In genomic region chr2L:6648163-6648628, dm6 we compare ENCODE assay signal across 5 fruit fly cellular contexts.
TF ChIP-seq lines count a peak whose summit lies in the region.

No protein-coding gene starts in this region.

- TF ChIP-seq CTCF in whole organism, embryonic (GFP tag; optimal IDR thresholded peaks at IDR 0.05; lab: Kevin White, UChicago) = peak; percentile 61

TF ChIP-seq in whole organism, adult, 20 proteins besides CTCF, POLR2A, EP300 and RAD21 (continues in another document):
- TF ChIP-seq Mnt (GFP tag; optimal IDR thresholded peaks at IDR 0.05; lab: Kevin White, UChicago) (peak; percentile 83), Hr96 (GFP tag; optimal IDR thresholded peaks at IDR 0.05; lab: Kevin White, UChicago) (no peak), pad (GFP tag; optimal IDR thresholded peaks at IDR 0.05; lab: Kevin White, UChicago) (peak; percentile 78), toe (GFP tag; optimal IDR thresholded peaks at IDR 0.05; lab: Kevin White, UChicago) (no peak), tj (GFP tag; optimal IDR thresholded peaks at IDR 0.05; lab: Kevin White, UChicago) (peak; percentile 79), Crg-1 (GFP tag; optimal IDR thresholded peaks at IDR 0.05; lab: Kevin White, UChicago) (peak; percentile 91), CG7101 (tag; optimal IDR thresholded peaks at IDR 0.05; lab: Kevin White, UChicago) (peak; percentile 92), CG1620 (GFP tag; optimal IDR thresholded peaks at IDR 0.05; lab: Kevin White, UChicago) (peak; percentile 82), ovo (GFP tag; optimal IDR thresholded peaks at IDR 0.05; lab: Kevin White, UChicago) (peak; percentile 88), CG7045 (GFP tag; optimal IDR thresholded peaks at IDR 0.05; lab: Kevin White, UChicago) (peak; percentile 97), Clk (GFP tag; optimal IDR thresholded peaks at IDR 0.05; lab: Kevin White, UChicago) (peak; percentile 88), cic (GFP tag; optimal IDR thresholded peaks at IDR 0.05; lab: Kevin White, UChicago) (peak; percentile 64), CG11617 (GFP tag; optimal IDR thresholded peaks at IDR 0.05; lab: Kevin White, UChicago) (peak; percentile 95), CG12768 (GFP tag; optimal IDR thresholded peaks at IDR 0.05; lab: Kevin White, UChicago) (peak; percentile 94), CG33017 (tag; optimal IDR thresholded peaks at IDR 0.05; lab: Kevin White, UChicago) (peak; percentile 93), CG5204 (GFP tag; optimal IDR thresholded peaks at IDR 0.05; lab: Kevin White, UChicago) (no peak), kay (GFP tag; lab: Kevin White, UChicago; ENCODE audit: borderline replicate concordance) (no peak), bab1 (GFP tag; optimal IDR thresholded peaks at IDR 0.05; lab: Kevin White, UChicago) (peak; percentile 91)

TF ChIP-seq in whole organism, embryonic, 481 proteins besides CTCF, POLR2A, EP300 and RAD21 (continues in another document):
- TF ChIP-seq CG4707 (GFP tag; optimal IDR thresholded peaks at IDR 0.05; lab: Kevin White, UChicago) = peak; percentile 65
- TF ChIP-seq CG12299 (tag; optimal IDR thresholded peaks at IDR 0.05; lab: Kevin White, UChicago) = peak; percentile 93
- no peak for TF ChIP-seq hb (GFP tag; IDR thresholded peaks at IDR 0.05; lab: Robert Waterston, UW; ENCODE audit: partially characterized antibody)
- TF ChIP-seq crc (GFP tag; optimal IDR thresholded peaks at IDR 0.05; lab: Kevin White, UChicago) = peak; percentile 80
- TF ChIP-seq nmo (GFP tag; optimal IDR thresholded peaks at IDR 0.05; lab: Kevin White, UChicago) = peak; percentile 97
- TF ChIP-seq CG17829 (tag; optimal IDR thresholded peaks at IDR 0.05; lab: Kevin White, UChicago) = peak; percentile 96
- peak; percentile 86 for TF ChIP-seq Hmx (GFP tag; optimal IDR thresholded peaks at IDR 0.05; lab: Kevin White, UChicago)
- peak; percentile 81 for TF ChIP-seq CG3995 (GFP tag; optimal IDR thresholded peaks at IDR 0.05; lab: Kevin White, UChicago)
- peak; percentile 84 for TF ChIP-seq CG43689 (GFP tag; IDR thresholded peaks at IDR 0.05; lab: Robert Waterston, UW)
- peak; percentile 89 for TF ChIP-seq ci (GFP tag; IDR thresholded peaks at IDR 0.05; lab: Robert Waterston, UW)
- TF ChIP-seq CG11456 (GFP tag; IDR thresholded peaks at IDR 0.05; lab: Robert Waterston, UW) = peak; percentile 91
- peak; percentile 95 for TF ChIP-seq CG6765 (GFP tag; optimal IDR thresholded peaks at IDR 0.05; lab: Kevin White, UChicago)
- TF ChIP-seq CG8388 (GFP tag; optimal IDR thresholded peaks at IDR 0.05; lab: Kevin White, UChicago) = peak; percentile 93
- peak; percentile 74 for TF ChIP-seq Ravus (GFP tag; IDR thresholded peaks at IDR 0.05; lab: Robert Waterston, UW)
- peak; percentile 95 for TF ChIP-seq CG12155 (GFP tag; optimal IDR thresholded peaks at IDR 0.05; lab: Kevin White, UChicago)
- TF ChIP-seq ATbp (GFP tag; optimal IDR thresholded peaks at IDR 0.05; lab: Kevin White, UChicago) = peak; percentile 92
- peak; percentile 98 for TF ChIP-seq Ets65A (GFP tag; lab: Kevin White, UChicago)
- peak; percentile 79 for TF ChIP-seq CG11560 (tag; IDR thresholded peaks at IDR 0.05; lab: Robert Waterston, UW)
- TF ChIP-seq CG2678 (tag; optimal IDR thresholded peaks at IDR 0.05; lab: Kevin White, UChicago) = peak; percentile 97

TF ChIP-seq in whole organism, prepupa, 60 proteins besides CTCF, POLR2A, EP300 and RAD21 (continues in another document):
- TF ChIP-seq Lpt (GFP tag; optimal IDR thresholded peaks at IDR 0.05; lab: Kevin White, UChicago) (peak; percentile 94), CG3032 (tag; optimal IDR thresholded peaks at IDR 0.05; lab: Kevin White, UChicago) (peak; percentile 95), achi (GFP tag; optimal IDR thresholded peaks at IDR 0.05; lab: Kevin White, UChicago) (peak; percentile 95), Hr38 (GFP tag; optimal IDR thresholded peaks at IDR 0.05; lab: Kevin White, UChicago) (peak; percentile 19), Hr39 (GFP tag; optimal IDR thresholded peaks at IDR 0.05; lab: Kevin White, UChicago) (peak; percentile 91), CG15336 (GFP tag; IDR thresholded peaks at IDR 0.05; lab: Robert Waterston, UW) (peak; percentile 95), CG31627 (GFP tag; optimal IDR thresholded peaks at IDR 0.05; lab: Kevin White, UChicago) (peak; percentile 94), CG16779 (tag; optimal IDR thresholded peaks at IDR 0.05; lab: Kevin White, UChicago) (peak; percentile 88), Ets21C (GFP tag; optimal IDR thresholded peaks at IDR 0.05; lab: Kevin White, UChicago) (peak; percentile 90), CG6163 (GFP tag; IDR thresholded peaks at IDR 0.05; lab: Robert Waterston, UW) (peak; percentile 93), CG8632 (GFP tag; optimal IDR thresholded peaks at IDR 0.05; lab: Kevin White, UChicago) (peak; percentile 91), topi (GFP tag; optimal IDR thresholded peaks at IDR 0.05; lab: Kevin White, UChicago) (peak; percentile 93), CG9139 (GFP tag; optimal IDR thresholded peaks at IDR 0.05; lab: Kevin White, UChicago) (peak; percentile 68), CG10631 (GFP tag; optimal IDR thresholded peaks at IDR 0.05; lab: Kevin White, UChicago) (peak; percentile 97), vri (GFP tag; optimal IDR thresholded peaks at IDR 0.05; lab: Kevin White, UChicago) (peak; percentile 78), CG6808 (GFP tag; optimal IDR thresholded peaks at IDR 0.05; lab: Kevin White, UChicago) (peak; percentile 90), Sox14 (GFP tag; optimal IDR thresholded peaks at IDR 0.05; lab: Kevin White, UChicago) (peak; percentile 96), acj6 (GFP tag; optimal IDR thresholded peaks at IDR 0.05; lab: Kevin White, UChicago) (peak; percentile 96), Gug (GFP tag; IDR thresholded peaks at IDR 0.05; lab: Robert Waterston, UW) (peak; percentile 95)

TF ChIP-seq in whole organism, pupa, 21 proteins besides CTCF, POLR2A, EP300 and RAD21:
- no peak for TF ChIP-seq CG13204 (GFP tag; optimal IDR thresholded peaks at IDR 0.05; lab: Kevin White, UChicago)
- no peak for TF ChIP-seq Pif1A (GFP tag; optimal IDR thresholded peaks at IDR 0.05; lab: Kevin White, UChicago)
- peak; percentile 97 for TF ChIP-seq CG14655 (GFP tag; optimal IDR thresholded peaks at IDR 0.05; lab: Kevin White, UChicago)
- peak; percentile 93 for TF ChIP-seq CG34367 (tag; optimal IDR thresholded peaks at IDR 0.05; lab: Kevin White, UChicago)
- TF ChIP-seq CG12605 (GFP tag; IDR thresholded peaks at IDR 0.05; lab: Robert Waterston, UW) = peak; percentile 88
- TF ChIP-seq EcR (GFP tag; optimal IDR thresholded peaks at IDR 0.05; lab: Kevin White, UChicago) = no peak
- TF ChIP-seq rn (GFP tag; IDR thresholded peaks at IDR 0.05; lab: Robert Waterston, UW) = peak; percentile 90
- peak; percentile 95 for TF ChIP-seq CG32121 (GFP tag; IDR thresholded peaks at IDR 0.05; lab: Robert Waterston, UW)
- TF ChIP-seq Snoo (tag; optimal IDR thresholded peaks at IDR 0.05; lab: Kevin White, UChicago) = peak; percentile 91
- TF ChIP-seq CG8159 (tag; optimal IDR thresholded peaks at IDR 0.05; lab: Kevin White, UChicago) = peak; percentile 92
- peak; percentile 90 for TF ChIP-seq Ets98B (GFP tag; IDR thresholded peaks at IDR 0.05; lab: Robert Waterston, UW)
- TF ChIP-seq gl (tag; optimal IDR thresholded peaks at IDR 0.05; lab: Kevin White, UChicago) = peak; percentile 77
- TF ChIP-seq CG10348 (GFP tag; IDR thresholded peaks at IDR 0.05; lab: Robert Waterston, UW) = peak; percentile 78
- TF ChIP-seq CG9948 (tag; optimal IDR thresholded peaks at IDR 0.05; lab: Kevin White, UChicago) = peak; percentile 92
- TF ChIP-seq CG8301 (tag; optimal IDR thresholded peaks at IDR 0.05; lab: Kevin White, UChicago) = peak; percentile 96
- TF ChIP-seq CG15710 (tag; optimal IDR thresholded peaks at IDR 0.05; lab: Kevin White, UChicago) = peak; percentile 93
- TF ChIP-seq fd96Ca (GFP tag; IDR thresholded peaks at IDR 0.05; lab: Robert Waterston, UW) = peak; percentile 91
- peak; percentile 86 for TF ChIP-seq Pif1B (GFP tag; optimal IDR thresholded peaks at IDR 0.05; lab: Kevin White, UChicago)
- TF ChIP-seq CG17806 (tag; optimal IDR thresholded peaks at IDR 0.05; lab: Kevin White, UChicago) = peak; percentile 90
- peak; percentile 95 for TF ChIP-seq CG4496 (GFP tag; IDR thresholded peaks at IDR 0.05; lab: Robert Waterston, UW)
- TF ChIP-seq D1 (tag; optimal IDR thresholded peaks at IDR 0.05; lab: Kevin White, UChicago) = no peak

TF ChIP-seq in whole organism, wandering third instar larva, 38 proteins besides CTCF, POLR2A, EP300 and RAD21 (continues in another document):
- TF ChIP-seq lola (GFP tag; optimal IDR thresholded peaks at IDR 0.05; lab: Kevin White, UChicago) (no peak), tai (GFP tag; optimal IDR thresholded peaks at IDR 0.05; lab: Kevin White, UChicago) (no peak), GATAd (GFP tag; optimal IDR thresholded peaks at IDR 0.05; lab: Kevin White, UChicago) (peak; percentile 55), sv (GFP tag; optimal IDR thresholded peaks at IDR 0.05; lab: Kevin White, UChicago) (peak; percentile 95), h (GFP tag; optimal IDR thresholded peaks at IDR 0.05; lab: Kevin White, UChicago) (peak; percentile 94), ey (GFP tag; optimal IDR thresholded peaks at IDR 0.05; lab: Kevin White, UChicago) (peak; percentile 90), rgr (GFP tag; optimal IDR thresholded peaks at IDR 0.05; lab: Kevin White, UChicago) (peak; percentile 95), Jra (GFP tag; optimal IDR thresholded peaks at IDR 0.05; lab: Kevin White, UChicago) (peak; percentile 57), sage (GFP tag; optimal IDR thresholded peaks at IDR 0.05; lab: Kevin White, UChicago) (no peak), brk (GFP tag; optimal IDR thresholded peaks at IDR 0.05; lab: Kevin White, UChicago) (no peak), OdsH (GFP tag; optimal IDR thresholded peaks at IDR 0.05; lab: Kevin White, UChicago) (peak; percentile 92), N (GFP tag; optimal IDR thresholded peaks at IDR 0.05; lab: Kevin White, UChicago) (no peak), Abd-B (GFP tag; optimal IDR thresholded peaks at IDR 0.05; lab: Kevin White, UChicago) (no peak), Sp1 (GFP tag; optimal IDR thresholded peaks at IDR 0.05; lab: Kevin White, UChicago) (peak; percentile 90), Dif (GFP tag; optimal IDR thresholded peaks at IDR 0.05; lab: Kevin White, UChicago; ENCODE audit: partially characterized antibody) (no peak), jim (GFP tag; optimal IDR thresholded peaks at IDR 0.05; lab: Kevin White, UChicago) (no peak), dl (GFP tag; optimal IDR thresholded peaks at IDR 0.05; lab: Kevin White, UChicago; ENCODE audit: insufficient read depth in 1 of 2, partially characterized antibody in 2 of 2) (no peak), Hr78 (GFP tag; optimal IDR thresholded peaks at IDR 0.05; lab: Kevin White, UChicago) (no peak), Hnf4 (GFP tag; optimal IDR thresholded peaks at IDR 0.05; lab: Kevin White, UChicago) (no peak), pan (optimal IDR thresholded peaks at IDR 0.05; lab: Kevin White, UChicago) (no peak), dmrt93B (GFP tag; optimal IDR thresholded peaks at IDR 0.05; lab: Kevin White, UChicago) (no peak), CG9705 (GFP tag; optimal IDR thresholded peaks at IDR 0.05; lab: Kevin White, UChicago) (peak; percentile 87), Mio (GFP tag; optimal IDR thresholded peaks at IDR 0.05; lab: Kevin White, UChicago) (peak; percentile 35), Vsx2 (GFP tag; optimal IDR thresholded peaks at IDR 0.05; lab: Kevin White, UChicago; ENCODE audit: partially characterized antibody) (no peak)
